Worm (Caenorhabditis elegans): ENCODE results near the gene str-30.

- TF ChIP-seq tbx-2 (tag; optimal IDR thresholded peaks at IDR 0.05) (peak; percentile 35), hlh-15 (tag; optimal IDR thresholded peaks at IDR 0.05) (no peak), ets-4 (tag; optimal IDR thresholded peaks at IDR 0.05) (no peak), ceh-14 (tag; optimal IDR thresholded peaks at IDR 0.05) (no peak)
These were observed 7.1 kb upstream of the str-30 start for ce11 chrV:3717751-3718150.
